Fruit fly (Drosophila melanogaster): Measurements from ENCODE around the gene CG5177.
A peak's percentile ranks its signal among the peaks of the same experiment; 100 is the strongest.

CG5177 gene

dm6 chr2L:7434737-7435356 is 29.8 kb downstream of the CG5177 start (continued):
- TF ChIP-seq ind (GFP tag; optimal IDR thresholded peaks at IDR 0.05) = peak; percentile 6
- peak; percentile 68 for TF ChIP-seq HLH3B (GFP tag; IDR thresholded peaks at IDR 0.05)
- no peak for TF ChIP-seq salm (tag; optimal IDR thresholded peaks at IDR 0.05)
- TF ChIP-seq Jarid2 (GFP tag; optimal IDR thresholded peaks at IDR 0.05) = no peak
- no peak for TF ChIP-seq Hr39 (optimal IDR thresholded peaks at IDR 0.05)
- no peak for TF ChIP-seq CG18476 (GFP tag; optimal IDR thresholded peaks at IDR 0.05)
- peak; percentile 43 for TF ChIP-seq sisA (GFP tag; IDR thresholded peaks at IDR 0.05)
- TF ChIP-seq CG17359 (tag; optimal IDR thresholded peaks at IDR 0.05) = peak; percentile 36
- TF ChIP-seq CG9932 (GFP tag; IDR thresholded peaks at IDR 0.05) = peak; percentile 82
- TF ChIP-seq CG6765 (GFP tag; optimal IDR thresholded peaks at IDR 0.05) = peak; percentile 2
- TF ChIP-seq CG15269 (tag; optimal IDR thresholded peaks at IDR 0.05) = peak; percentile 64
- peak; percentile 26 for TF ChIP-seq sens (GFP tag)
- TF ChIP-seq wdn (GFP tag; IDR thresholded peaks at IDR 0.05) = 0 out of 2 replicates have a peak, but pooled peaks have one; percentile 67
- TF ChIP-seq CG10209 (GFP tag; optimal IDR thresholded peaks at IDR 0.05) = peak; percentile 38
- TF ChIP-seq mirr (GFP tag; optimal IDR thresholded peaks at IDR 0.05) = no peak
- TF ChIP-seq CG17328 (GFP tag; IDR thresholded peaks at IDR 0.05) = peak; percentile 49; the same call in 1 of the 2 replicates
- TF ChIP-seq CG10274 (GFP tag; optimal IDR thresholded peaks at IDR 0.05) = no peak
- TF ChIP-seq gem (tag; optimal IDR thresholded peaks at IDR 0.05) = peak; percentile 54
- TF ChIP-seq zf30C (GFP tag; optimal IDR thresholded peaks at IDR 0.05) = no peak
- TF ChIP-seq croc (GFP tag; conservative IDR thresholded peaks at IDR 0.05) = no peak
- peak; percentile 25 for TF ChIP-seq fd3F (GFP tag; optimal IDR thresholded peaks at IDR 0.05)
- TF ChIP-seq CG3065 (GFP tag; optimal IDR thresholded peaks at IDR 0.05) = no peak
- peak; percentile 45 for TF ChIP-seq Dek (tag; optimal IDR thresholded peaks at IDR 0.05)
- TF ChIP-seq CG12299 (tag; optimal IDR thresholded peaks at IDR 0.05) = peak; percentile 28
- TF ChIP-seq E2f1 (GFP tag; IDR thresholded peaks at IDR 0.05) = peak; percentile 51; the same call in 1 of the 2 replicates
- 0 out of 2 replicates have a peak, but pooled peaks have one; percentile 32 for TF ChIP-seq bowl (GFP tag; IDR thresholded peaks at IDR 0.05)
- TF ChIP-seq ttk (GFP tag; IDR thresholded peaks at IDR 0.05) = peak; percentile 48; the same call in 1 of the 2 replicates
- TF ChIP-seq CG15601 (tag; optimal IDR thresholded peaks at IDR 0.05) = peak; percentile 21
- peak; percentile 35 for TF ChIP-seq CG12391 (tag; optimal IDR thresholded peaks at IDR 0.05)
- TF ChIP-seq peb (GFP tag; IDR thresholded peaks at IDR 0.05) = no peak
- peak; percentile 46; the same call in 1 of the 2 replicates for TF ChIP-seq Ptx1 (GFP tag; IDR thresholded peaks at IDR 0.05)
- TF ChIP-seq knrl (GFP tag; IDR thresholded peaks at IDR 0.05; ENCODE audit: partially characterized antibody) = no peak
- TF ChIP-seq CG7372 (GFP tag; IDR thresholded peaks at IDR 0.05) = peak; percentile 55; the same call in 1 of the 2 replicates
- TF ChIP-seq grn (GFP tag; optimal IDR thresholded peaks at IDR 0.05) = no peak
- no peak for TF ChIP-seq prd (optimal IDR thresholded peaks at IDR 0.05)
- peak; percentile 52; the same call in 1 of the 3 replicates for TF ChIP-seq prd (GFP tag; IDR thresholded peaks at IDR 0.05)
- peak; percentile 52; the same call in 2 of the 3 replicates for TF ChIP-seq Dbx (GFP tag; IDR thresholded peaks at IDR 0.05)
- peak; percentile 51 for TF ChIP-seq al (GFP tag; IDR thresholded peaks at IDR 0.05)
- peak; percentile 24 for TF ChIP-seq org-1 (GFP tag; optimal IDR thresholded peaks at IDR 0.05)
- TF ChIP-seq C15 (GFP tag; IDR thresholded peaks at IDR 0.05) = 0 out of 3 replicates have a peak, but pooled peaks have one; percentile 47
- peak; percentile 35; the same call in 1 of the 2 replicates for TF ChIP-seq E2f2 (GFP tag; IDR thresholded peaks at IDR 0.05)
- TF ChIP-seq gsb (GFP tag; IDR thresholded peaks at IDR 0.05) = peak; percentile 24; the same call in 1 of the 2 replicates
- peak; percentile 69; the same call in 1 of the 2 replicates for TF ChIP-seq CG14014 (GFP tag; IDR thresholded peaks at IDR 0.05)
- no peak for TF ChIP-seq NC2α (GFP tag; optimal IDR thresholded peaks at IDR 0.05)
- TF ChIP-seq CG6854 (GFP tag; optimal IDR thresholded peaks at IDR 0.05) = peak; percentile 63
- TF ChIP-seq maf-S (GFP tag; optimal IDR thresholded peaks at IDR 0.05) = no peak
- TF ChIP-seq Kr (GFP tag; optimal IDR thresholded peaks at IDR 0.05) = no peak
- peak; percentile 53 for TF ChIP-seq Hmr (GFP tag; optimal IDR thresholded peaks at IDR 0.05)
- TF ChIP-seq dimm (GFP tag; IDR thresholded peaks at IDR 0.05) = no peak
- peak; percentile 40 for TF ChIP-seq tap (tag; optimal IDR thresholded peaks at IDR 0.05)
- TF ChIP-seq esg (GFP tag; conservative IDR thresholded peaks at IDR 0.05) = peak; percentile 33; the same call in 1 of the 2 replicates

Data from whole organism, embryonic.